Worm (Caenorhabditis elegans): ENCODE results near the gene C06B8.2.
A peak's percentile ranks its signal among the peaks of the same experiment; 100 is the strongest.

The C06B8.2 gene

DNA sequence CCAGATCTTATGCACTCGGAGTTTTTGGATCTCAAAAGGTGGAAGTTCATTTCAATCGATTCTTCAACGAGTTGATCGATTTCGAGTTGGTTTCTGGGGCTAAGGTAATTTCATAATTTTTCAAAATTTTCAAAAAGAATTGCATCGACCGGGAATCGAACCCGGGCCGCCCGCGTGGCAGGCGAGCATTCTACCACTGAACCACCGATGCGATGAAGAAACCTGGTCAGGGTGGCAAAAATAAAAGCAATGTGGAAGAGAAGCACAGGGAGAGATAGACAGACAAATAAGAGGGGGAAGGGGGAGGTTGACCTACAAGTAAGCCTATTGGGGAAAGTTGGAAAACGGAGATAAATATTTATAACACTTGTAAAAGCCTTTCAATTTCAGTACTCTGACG is 26.5 kb upstream of the C06B8.2 start (continued):
- TF ChIP-seq hlh-6 (tag; optimal IDR thresholded peaks at IDR 0.05) (peak; percentile 73), odd-2 (tag; optimal IDR thresholded peaks at IDR 0.05) (no peak), F13H6.1 (tag; optimal IDR thresholded peaks at IDR 0.05) (no peak), ceh-19 (GFP tag; optimal IDR thresholded peaks at IDR 0.05) (peak; percentile 51), ceh-31 (tag; optimal IDR thresholded peaks at IDR 0.05) (peak; percentile 2), fkh-10 (GFP tag; optimal IDR thresholded peaks at IDR 0.05) (no peak), hlh-30 (tag; optimal IDR thresholded peaks at IDR 0.05; ENCODE audit: insufficient read depth) (no peak), unc-3 (GFP tag; conservative IDR thresholded peaks at IDR 0.05) (no peak), unc-3 (tag; optimal IDR thresholded peaks at IDR 0.05) (no peak), pros-1 (tag; optimal IDR thresholded peaks at IDR 0.05) (no peak), K09A11.1 (tag; optimal IDR thresholded peaks at IDR 0.05; ENCODE audit: insufficient read depth) (no peak), pag-3 (tag; optimal IDR thresholded peaks at IDR 0.05; ENCODE audit: borderline replicate concordance) (no peak), ztf-16 (tag; optimal IDR thresholded peaks at IDR 0.05) (no peak), C38D4.7 (GFP tag; optimal IDR thresholded peaks at IDR 0.05) (peak; percentile 64), mec-3 (tag; optimal IDR thresholded peaks at IDR 0.05; ENCODE audit: borderline replicate concordance) (no peak), hlh-8 (tag; optimal IDR thresholded peaks at IDR 0.05) (no peak), pax-1 (tag; optimal IDR thresholded peaks at IDR 0.05) (no peak), ceh-18 (tag; optimal IDR thresholded peaks at IDR 0.05) (no peak), pat-9 (tag; optimal IDR thresholded peaks at IDR 0.05) (peak; percentile 56), sox-4 (tag; optimal IDR thresholded peaks at IDR 0.05) (peak; percentile 65), gmeb-2 (tag; optimal IDR thresholded peaks at IDR 0.05) (peak; percentile 41), ceh-45 (GFP tag; IDR thresholded peaks at IDR 0.05) (peak; percentile 61; the same call in 1 of the 2 replicates), pqm-1 (tag; optimal IDR thresholded peaks at IDR 0.05) (no peak), hlh-13 (GFP tag; optimal IDR thresholded peaks at IDR 0.05) (peak; percentile 23), C08G9.2 (tag; optimal IDR thresholded peaks at IDR 0.05) (peak; percentile 2), ets-4 (tag; optimal IDR thresholded peaks at IDR 0.05) (no peak)

DNA sequence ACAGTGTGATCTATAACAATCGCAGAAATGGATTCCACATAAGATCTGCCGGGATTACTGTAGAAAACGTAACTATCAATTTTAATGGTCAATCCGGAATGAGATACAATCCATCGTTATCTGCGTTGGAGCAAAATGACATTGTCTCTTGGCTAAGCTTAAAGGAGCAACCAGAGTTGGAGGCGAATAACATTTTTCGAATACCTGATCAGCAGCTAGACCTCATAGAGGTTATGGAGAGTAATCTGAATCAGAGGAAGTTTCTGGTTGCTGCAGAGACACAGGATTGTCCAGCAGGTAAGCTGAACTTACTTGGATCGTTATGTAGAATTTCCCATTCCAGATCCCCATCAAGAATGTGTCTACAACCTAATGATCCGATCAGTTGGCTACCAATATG is 25.1 kb upstream of the C06B8.2 start:
- TF ChIP-seq ceh-2 (tag; optimal IDR thresholded peaks at IDR 0.05) (no peak), lin-11 (tag; optimal IDR thresholded peaks at IDR 0.05) (no peak), T23F11.4 (GFP tag; optimal IDR thresholded peaks at IDR 0.05) (no peak), gmeb-2 (tag; optimal IDR thresholded peaks at IDR 0.05) (no peak), eyg-1 (tag; optimal IDR thresholded peaks at IDR 0.05) (no peak), unc-3 (GFP tag; conservative IDR thresholded peaks at IDR 0.05) (no peak), unc-3 (tag; optimal IDR thresholded peaks at IDR 0.05) (no peak), ceh-14 (tag; optimal IDR thresholded peaks at IDR 0.05) (no peak), unc-86 (tag; optimal IDR thresholded peaks at IDR 0.05) (no peak), hlh-8 (tag; optimal IDR thresholded peaks at IDR 0.05) (no peak), zip-5 (tag; optimal IDR thresholded peaks at IDR 0.05) (no peak), sox-4 (tag; optimal IDR thresholded peaks at IDR 0.05) (no peak), rnt-1 (tag; optimal IDR thresholded peaks at IDR 0.05) (no peak), C08G9.2 (tag; optimal IDR thresholded peaks at IDR 0.05) (no peak)

DNA sequence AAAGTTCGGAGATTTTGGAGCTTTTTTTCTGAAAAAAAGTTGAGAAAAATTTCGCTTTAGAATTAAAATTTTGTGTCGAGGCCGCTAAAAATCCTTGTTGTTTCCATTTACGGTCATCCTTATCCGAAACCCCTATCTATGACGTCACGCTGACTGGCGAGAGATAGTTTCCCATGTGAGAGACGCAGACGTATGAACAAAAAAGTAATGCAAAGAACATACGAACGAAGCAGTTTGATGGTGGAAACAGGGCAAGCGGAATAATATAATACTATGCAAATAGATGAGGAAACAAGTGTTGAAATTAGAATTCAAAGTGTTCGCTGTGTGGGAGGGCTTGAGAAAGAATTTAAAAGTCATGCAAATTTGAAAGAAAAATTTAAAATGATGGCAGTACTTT is 20.6 kb upstream of the C06B8.2 start:
- TF ChIP-seq zip-5 (tag; optimal IDR thresholded peaks at IDR 0.05) (no peak), hlh-13 (GFP tag; optimal IDR thresholded peaks at IDR 0.05) (no peak), lim-6 (tag; optimal IDR thresholded peaks at IDR 0.05) (no peak), hlh-30 (tag; optimal IDR thresholded peaks at IDR 0.05; ENCODE audit: insufficient read depth) (no peak), fax-1 (tag; optimal IDR thresholded peaks at IDR 0.05) (no peak), ceh-2 (tag; optimal IDR thresholded peaks at IDR 0.05) (no peak), pag-3 (tag; optimal IDR thresholded peaks at IDR 0.05; ENCODE audit: borderline replicate concordance) (no peak), elt-2 (tag; optimal IDR thresholded peaks at IDR 0.05) (no peak), pqm-1 (tag; optimal IDR thresholded peaks at IDR 0.05) (no peak), ceh-14 (tag; optimal IDR thresholded peaks at IDR 0.05) (no peak), nhr-11 (tag; optimal IDR thresholded peaks at IDR 0.05) (no peak), K09A11.1 (tag; optimal IDR thresholded peaks at IDR 0.05; ENCODE audit: insufficient read depth) (no peak), unc-42 (tag; optimal IDR thresholded peaks at IDR 0.05) (no peak), C08G9.2 (tag; optimal IDR thresholded peaks at IDR 0.05) (no peak), hlh-8 (tag; optimal IDR thresholded peaks at IDR 0.05) (no peak), fkh-6 (tag; optimal IDR thresholded peaks at IDR 0.05) (no peak), rnt-1 (tag; optimal IDR thresholded peaks at IDR 0.05) (no peak), pax-1 (tag; optimal IDR thresholded peaks at IDR 0.05) (no peak)

Data from whole organism, late embryonic.